Worm (Caenorhabditis elegans) whole organism, L3 larva: ENCODE data around the gene C27B7.5.

Experiments
- R02D3.7 ChIP-seq: fragments of 150-350 bp; optimal IDR thresholded peaks from 2 replicates; lab custom pipeline; 2014; ENCODE audit warnings: missing biosample characterization, missing genetic modification characterization
- ZK546.5 ChIP-seq: sonication (generic microtip); optimal IDR thresholded peaks from 2 replicates; lab custom pipeline; 2017; ENCODE audit warnings: missing biosample characterization, missing genetic modification characterization
- aly-2 ChIP-seq: fragments of 150-350 bp; optimal IDR thresholded peaks from 2 replicates; lab custom pipeline; 2014; ENCODE audit warnings: missing biosample characterization, missing genetic modification characterization
- ama-1 ChIP-seq: fragments of 150-350 bp; optimal IDR thresholded peaks from 2 replicates; lab custom pipeline; 2018
- ceh-16 ChIP-seq: sonication (generic microtip); optimal IDR thresholded peaks from 2 replicates; lab custom pipeline; 2017; ENCODE audit warnings: missing biosample characterization, missing genetic modification characterization
- ceh-28 ChIP-seq: fragments of 150-350 bp; optimal IDR thresholded peaks from 2 replicates; lab custom pipeline; 2014; ENCODE audit warnings: missing biosample characterization, missing genetic modification reagents, missing genetic modification characterization
- ceh-82 ChIP-seq: fragments of 150-350 bp; optimal IDR thresholded peaks from 2 replicates; lab custom pipeline; 2014; ENCODE audit warnings: missing biosample characterization, missing genetic modification characterization
- daf-12 ChIP-seq: fragments of 150-350 bp; optimal IDR thresholded peaks from 2 replicates; lab custom pipeline; 2014; ENCODE audit warnings: missing biosample characterization, missing genetic modification reagents, missing genetic modification characterization
- egl-27 ChIP-seq: sonication (generic microtip); optimal IDR thresholded peaks from 4 replicates; lab custom pipeline; 2017; ENCODE audit warnings: missing biosample characterization, missing genetic modification reagents, missing genetic modification characterization
- egl-5 ChIP-seq: fragments of 150-350 bp; optimal IDR thresholded peaks from 2 replicates; lab custom pipeline; 2017; ENCODE audit warnings: missing biosample characterization, missing genetic modification reagents, missing genetic modification characterization, inconsistent platforms
- elt-1 ChIP-seq: fragments of 150-350 bp; optimal IDR thresholded peaks from 2 replicates; lab custom pipeline; 2014; ENCODE audit warnings: missing biosample characterization, missing genetic modification characterization
- elt-3 ChIP-seq, 3 experiments: fragments of 150-350 bp in 1 of 3; sonication (generic microtip) in 2 of 3; optimal IDR thresholded peaks; 2 replicates in 2 of 3; 4 replicates in 1 of 3; lab custom pipeline; 2014 to 2017; ENCODE audit warnings: missing biosample characterization in 3 of 3, missing genetic modification characterization in 3 of 3
- eor-1 ChIP-seq, 2 experiments: fragments of 150-350 bp; optimal IDR thresholded peaks; 2 replicates each; lab custom pipeline; 2014 to 2018; ENCODE audit warnings: missing biosample characterization in 2 of 2, missing genetic modification characterization in 2 of 2
- fkh-10 ChIP-seq: sonication (generic microtip); optimal IDR thresholded peaks from 2 replicates; lab custom pipeline; 2017; ENCODE audit warnings: missing biosample characterization, missing genetic modification reagents, missing genetic modification characterization
- fkh-2 ChIP-seq: fragments of 150-350 bp; optimal IDR thresholded peaks from 2 replicates; lab custom pipeline; 2014; ENCODE audit warnings: missing biosample characterization, missing genetic modification reagents, missing genetic modification characterization
- hmg-11 ChIP-seq: sonication (generic microtip); optimal IDR thresholded peaks from 2 replicates; lab custom pipeline; 2016; ENCODE audit warnings: missing genetic modification characterization, missing compliant biosample characterization
- jun-1 ChIP-seq: fragments of 150-350 bp; optimal IDR thresholded peaks from 2 replicates; lab custom pipeline; 2014; ENCODE audit warnings: missing biosample characterization, missing genetic modification reagents, missing genetic modification characterization
- lin-15B ChIP-seq: fragments of 150-350 bp; optimal IDR thresholded peaks from 2 replicates; lab custom pipeline; 2014; ENCODE audit warnings: missing biosample characterization, missing genetic modification characterization
- lin-39 ChIP-seq: fragments of 150-350 bp; optimal IDR thresholded peaks from 2 replicates; lab custom pipeline; 2018; ENCODE audit warnings: missing biosample characterization, missing genetic modification reagents, missing genetic modification characterization
- lsy-12 ChIP-seq: sonication (generic microtip); optimal IDR thresholded peaks from 2 replicates; lab custom pipeline; 2016; ENCODE audit warnings: mild to moderate bottlenecking, missing genetic modification characterization, missing compliant biosample characterization
- mml-1 ChIP-seq: fragments of 150-350 bp; sonication (generic microtip); optimal IDR thresholded peaks from 3 replicates; lab custom pipeline; 2014; ENCODE audit warnings: missing biosample characterization, missing genetic modification characterization
- nfya-1 ChIP-seq: sonication (generic microtip); optimal IDR thresholded peaks from 2 replicates; lab custom pipeline; 2017; ENCODE audit warnings: missing genetic modification characterization, mild to moderate bottlenecking, missing compliant biosample characterization, antibody characterized with exemption, moderate library complexity; ENCODE audit not compliant: insufficient read depth
- nhr-11 ChIP-seq: fragments of 150-350 bp; optimal IDR thresholded peaks from 2 replicates; lab custom pipeline; 2014; ENCODE audit warnings: missing biosample characterization, missing genetic modification characterization
- nhr-12 ChIP-seq: fragments of 150-350 bp; optimal IDR thresholded peaks from 2 replicates; lab custom pipeline; 2014; ENCODE audit warnings: missing biosample characterization, missing genetic modification characterization
- nhr-23 ChIP-seq: fragments of 150-350 bp; optimal IDR thresholded peaks from 2 replicates; lab custom pipeline; 2014; ENCODE audit warnings: missing biosample characterization, missing genetic modification reagents, missing genetic modification characterization
- nhr-237 ChIP-seq: fragments of 150-350 bp; optimal IDR thresholded peaks from 2 replicates; lab custom pipeline; 2014; ENCODE audit warnings: missing biosample characterization, missing genetic modification characterization
- nhr-25 ChIP-seq: sonication (generic microtip); optimal IDR thresholded peaks from 2 replicates; lab custom pipeline; 2017; ENCODE audit warnings: missing biosample characterization, missing genetic modification characterization
- nhr-43 ChIP-seq: sonication (generic microtip); optimal IDR thresholded peaks from 2 replicates; lab custom pipeline; 2016; ENCODE audit warnings: mild to moderate bottlenecking, missing genetic modification characterization, missing compliant biosample characterization; ENCODE audit not compliant: poor library complexity, severe bottlenecking
- nhr-76 ChIP-seq: fragments of 150-350 bp; sonication (generic microtip); optimal IDR thresholded peaks from 5 replicates; lab custom pipeline; 2014; ENCODE audit warnings: missing biosample characterization, missing genetic modification characterization
- nhr-77 ChIP-seq: fragments of 150-350 bp; optimal IDR thresholded peaks from 2 replicates; lab custom pipeline; 2014; ENCODE audit warnings: missing biosample characterization, missing genetic modification characterization
- pha-4 ChIP-seq: fragments of 150-350 bp; optimal IDR thresholded peaks from 2 replicates; lab custom pipeline; 2014; ENCODE audit warnings: missing biosample characterization, missing genetic modification reagents, missing genetic modification characterization
- pqm-1 ChIP-seq: fragments of 150-350 bp; optimal IDR thresholded peaks from 2 replicates; lab custom pipeline; 2017; ENCODE audit warnings: missing biosample characterization, missing genetic modification characterization, inconsistent platforms
- sea-2 ChIP-seq: fragments of 150-350 bp; sonication (generic microtip); optimal IDR thresholded peaks from 4 replicates; lab custom pipeline; 2014; ENCODE audit warnings: missing biosample characterization, missing genetic modification reagents, missing genetic modification characterization
- skn-1 ChIP-seq: fragments of 150-350 bp; optimal IDR thresholded peaks from 2 replicates; lab custom pipeline; 2014; ENCODE audit warnings: missing biosample characterization, missing genetic modification characterization
- snpc-4 ChIP-seq: fragments of 150-350 bp; optimal IDR thresholded peaks from 2 replicates; lab custom pipeline; 2014; ENCODE audit warnings: missing biosample characterization, missing genetic modification characterization
- zag-1 ChIP-seq: fragments of 150-350 bp; optimal IDR thresholded peaks from 2 replicates; lab custom pipeline; 2014; ENCODE audit warnings: missing biosample characterization, missing genetic modification characterization
- ztf-11 ChIP-seq: fragments of 150-350 bp; optimal IDR thresholded peaks from 2 replicates; lab custom pipeline; 2014; ENCODE audit warnings: missing biosample characterization, missing genetic modification characterization
- ztf-4 ChIP-seq: fragments of 150-350 bp; optimal IDR thresholded peaks from 2 replicates; lab custom pipeline; 2014; ENCODE audit warnings: missing biosample characterization, missing genetic modification characterization

Gene C27B7.5

ce11 chrIV:8923381-8923780 is 21.9 kb downstream of the C27B7.5 start:
- TF ChIP-seq zag-1, result no peak
- TF ChIP-seq nhr-43 (tag; lab: Kevin White, UChicago), result no peak
- TF ChIP-seq ztf-4, result no peak

ce11 chrIV:8924126-8924525 is 22.7 kb downstream of the C27B7.5 start:
- TF ChIP-seq pqm-1 (tag; lab: Kevin White, UChicago) (no peak), ceh-16 (no peak), fkh-2 (tag; lab: Kevin White, UChicago) (no peak), ceh-82 (tag; lab: Kevin White, UChicago) (no peak), zag-1 (no peak)
- TF ChIP-seq, all 47 proteins: peak for 0

- no peak for TF ChIP-seq nhr-237
- TF ChIP-seq ama-1, result no peak
- peak; percentile 12 for TF ChIP-seq R02D3.7 (tag; lab: Kevin White, UChicago)
- no peak for TF ChIP-seq fkh-10
- peak; percentile 28 for TF ChIP-seq lin-15B (tag; lab: Kevin White, UChicago)
- no peak for TF ChIP-seq eor-1 (tag; optimal IDR thresholded peaks at IDR 0.05; lab: Kevin White, UChicago)
- TF ChIP-seq nhr-43 (tag; lab: Kevin White, UChicago), result no peak
- TF ChIP-seq ceh-28, result no peak
- no peak for TF ChIP-seq mml-1 (tag; lab: Kevin White, UChicago)
- no peak for TF ChIP-seq nhr-12 (tag; lab: Kevin White, UChicago)
- no peak for TF ChIP-seq nhr-77 (tag; lab: Kevin White, UChicago)
- TF ChIP-seq nhr-25 (tag; lab: Kevin White, UChicago), result no peak
- TF ChIP-seq pha-4 (tag; lab: Kevin White, UChicago), result peak; percentile 44
- TF ChIP-seq nhr-23 (tag; lab: Kevin White, UChicago), result peak; percentile 38
- TF ChIP-seq ceh-82 (tag; lab: Kevin White, UChicago), result no peak
- no peak for TF ChIP-seq pqm-1 (tag; lab: Kevin White, UChicago)
- TF ChIP-seq ZK546.5, result no peak
- TF ChIP-seq nhr-76 (tag; lab: Kevin White, UChicago), result no peak
- TF ChIP-seq hmg-11 (tag; lab: Kevin White, UChicago), result no peak
- no peak for TF ChIP-seq lin-39 (tag; lab: Kevin White, UChicago)
- TF ChIP-seq ceh-16, result no peak
- no peak for TF ChIP-seq nhr-11 (tag; lab: Kevin White, UChicago)
- TF ChIP-seq zag-1, result no peak
- peak; percentile 42 for TF ChIP-seq nfya-1 (tag; lab: Kevin White, UChicago)
- TF ChIP-seq lsy-12, result no peak
- no peak for TF ChIP-seq egl-5 (tag; lab: Kevin White, UChicago)
- TF ChIP-seq, all 47 proteins: peak for 5
Measured at ce11 chrIV:8925990-8926389, 24.5 kb downstream of the C27B7.5 start, which contains the start of the genes D1046.2 and cfim-2. D1046.2 (minus strand) TSS chrIV:8926067. cfim-2 (plus strand) TSS chrIV:8926324.

- no peak for TF ChIP-seq nhr-25 (tag; lab: Kevin White, UChicago)
- TF ChIP-seq egl-27 (tag; lab: Kevin White, UChicago), result no peak
- TF ChIP-seq ztf-4, result no peak
- TF ChIP-seq nhr-76 (tag; lab: Kevin White, UChicago), result no peak
- no peak for TF ChIP-seq aly-2 (tag; lab: Kevin White, UChicago)
- no peak for TF ChIP-seq sea-2 (GFP tag; lab: Kevin White, UChicago)
- no peak for TF ChIP-seq elt-1 (tag; lab: Kevin White, UChicago)
- no peak for TF ChIP-seq snpc-4 (tag; lab: Kevin White, UChicago)
- no peak for TF ChIP-seq ceh-82 (tag; lab: Kevin White, UChicago)
- no peak for TF ChIP-seq elt-3 (tag; optimal IDR thresholded peaks at IDR 0.05; lab: Kevin White, UChicago)
- TF ChIP-seq jun-1, result no peak
- TF ChIP-seq lsy-12, result no peak
- no peak for TF ChIP-seq ztf-11 (tag; lab: Kevin White, UChicago)
- TF ChIP-seq daf-12, result no peak
- TF ChIP-seq skn-1 (tag; lab: Kevin White, UChicago), result no peak
- no peak for TF ChIP-seq eor-1 (tag; optimal IDR thresholded peaks at IDR 0.05; lab: Kevin White, UChicago)
- no peak for TF ChIP-seq pha-4 (tag; lab: Kevin White, UChicago)
- TF ChIP-seq nhr-11 (tag; lab: Kevin White, UChicago), result no peak
- TF ChIP-seq ceh-16, result no peak
Measured at ce11 chrIV:8926511-8926910, 25.1 kb downstream of the C27B7.5 start.
